Worm (Caenorhabditis elegans): ENCODE data around the gene R06F6.12.
A peak's percentile ranks its signal among the peaks of the same experiment; 100 is the strongest.

The R06F6.12 gene

DNA sequence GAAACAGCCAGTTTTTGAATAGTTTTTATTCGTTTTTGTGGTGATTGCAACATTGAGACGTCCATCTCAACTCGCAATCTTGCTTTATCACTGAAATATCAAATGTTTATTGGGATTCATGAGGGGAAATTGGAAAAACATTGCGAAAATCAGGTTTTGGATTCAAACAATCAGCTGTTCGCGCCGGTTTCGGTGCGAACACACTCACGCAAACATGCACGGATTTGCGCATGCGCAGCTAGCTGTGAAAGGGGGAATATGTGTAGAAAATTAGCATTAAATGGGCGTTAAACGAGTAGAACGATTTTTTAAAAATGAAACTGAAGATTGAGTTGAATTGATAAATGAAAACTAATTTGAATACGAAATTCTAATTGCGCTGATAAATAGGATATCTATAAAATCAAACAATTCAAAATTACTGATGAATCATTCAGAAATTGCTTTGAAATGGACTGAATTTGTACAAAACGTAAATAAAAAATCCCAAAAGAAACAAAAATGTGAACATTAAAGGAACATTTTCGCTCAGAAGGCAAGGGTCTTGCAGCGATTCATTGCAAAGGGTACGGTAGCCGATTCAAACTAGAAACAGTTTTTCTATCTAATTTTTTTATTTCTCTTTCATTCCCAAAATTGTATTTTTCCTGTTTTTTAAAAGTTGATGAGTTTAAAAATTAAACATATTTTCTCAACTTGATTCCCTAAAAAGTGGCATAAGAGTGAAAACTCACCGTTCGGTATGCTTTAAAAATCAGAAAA lies 40.5 kb downstream of the R06F6.12 start, which contains the start of gene ect-2:
Gene ect-2, minus strand, starts transcription at position 762 of the 762 bp plus-strand sequence.
- TF ChIP-seq ceh-39 (tag; optimal IDR thresholded peaks at IDR 0.05) (no peak), ham-2 (GFP tag; optimal IDR thresholded peaks at IDR 0.05) (peak; percentile 50)

DNA sequence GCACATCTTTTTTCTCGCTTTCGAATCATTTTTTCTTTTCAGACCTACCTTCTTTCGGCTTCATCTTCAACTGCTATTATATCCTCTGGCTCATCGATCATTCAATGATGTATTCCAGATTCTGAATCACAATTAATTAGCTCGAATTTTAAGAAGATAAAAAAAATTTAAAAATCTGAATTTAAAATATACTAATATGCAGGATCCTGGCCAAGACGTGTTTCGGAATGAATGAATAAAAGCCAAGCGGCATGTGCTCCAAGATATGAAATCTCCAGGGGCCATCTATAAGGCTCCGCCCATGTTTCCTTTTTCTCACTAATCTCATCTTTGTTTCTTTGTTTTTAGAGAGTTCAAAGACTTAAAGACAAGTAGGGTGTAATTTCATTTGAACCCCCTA lies 45.9 kb downstream of the R06F6.12 start, which contains the start of gene mpz-1:
Gene mpz-1, minus strand, starts transcription at position 101 of the 400 bp plus-strand sequence.
- TF ChIP-seq mep-1 (tag; optimal IDR thresholded peaks at IDR 0.05) = no peak
- TF ChIP-seq flh-1 (GFP tag; optimal IDR thresholded peaks at IDR 0.05) = no peak
- no peak for TF ChIP-seq lin-13 (tag; optimal IDR thresholded peaks at IDR 0.05)
- TF ChIP-seq hlh-1 (tag; optimal IDR thresholded peaks at IDR 0.05) = no peak
- no peak for TF ChIP-seq unc-120 (tag; optimal IDR thresholded peaks at IDR 0.05; ENCODE audit: poor library complexity, severe bottlenecking)
- TF ChIP-seq mab-5 (tag; optimal IDR thresholded peaks at IDR 0.05) = no peak
- TF ChIP-seq unc-62 (GFP tag; optimal IDR thresholded peaks at IDR 0.05) = no peak
- no peak for TF ChIP-seq ham-2 (GFP tag; optimal IDR thresholded peaks at IDR 0.05)
- no peak for TF ChIP-seq nhr-2 (tag; optimal IDR thresholded peaks at IDR 0.05)
- no peak for TF ChIP-seq pha-4 (tag; optimal IDR thresholded peaks at IDR 0.05)
- TF ChIP-seq M03D4.4 (tag; optimal IDR thresholded peaks at IDR 0.05) = no peak
- TF ChIP-seq blmp-1 (tag; optimal IDR thresholded peaks at IDR 0.05) = no peak
- TF ChIP-seq ztf-11 (tag; optimal IDR thresholded peaks at IDR 0.05) = no peak
- TF ChIP-seq zip-8 (tag; optimal IDR thresholded peaks at IDR 0.05) = no peak
- TF ChIP-seq nhr-12 (tag; optimal IDR thresholded peaks at IDR 0.05) = no peak
- no peak for TF ChIP-seq tbx-8 (GFP tag; optimal IDR thresholded peaks at IDR 0.05)
- no peak for TF ChIP-seq sptf-1 (tag; optimal IDR thresholded peaks at IDR 0.05)
- TF ChIP-seq ceh-39 (tag; optimal IDR thresholded peaks at IDR 0.05) = no peak
